Worm (Caenorhabditis elegans): ENCODE data around the gene rad-23.

The rad-23 gene

DNA sequence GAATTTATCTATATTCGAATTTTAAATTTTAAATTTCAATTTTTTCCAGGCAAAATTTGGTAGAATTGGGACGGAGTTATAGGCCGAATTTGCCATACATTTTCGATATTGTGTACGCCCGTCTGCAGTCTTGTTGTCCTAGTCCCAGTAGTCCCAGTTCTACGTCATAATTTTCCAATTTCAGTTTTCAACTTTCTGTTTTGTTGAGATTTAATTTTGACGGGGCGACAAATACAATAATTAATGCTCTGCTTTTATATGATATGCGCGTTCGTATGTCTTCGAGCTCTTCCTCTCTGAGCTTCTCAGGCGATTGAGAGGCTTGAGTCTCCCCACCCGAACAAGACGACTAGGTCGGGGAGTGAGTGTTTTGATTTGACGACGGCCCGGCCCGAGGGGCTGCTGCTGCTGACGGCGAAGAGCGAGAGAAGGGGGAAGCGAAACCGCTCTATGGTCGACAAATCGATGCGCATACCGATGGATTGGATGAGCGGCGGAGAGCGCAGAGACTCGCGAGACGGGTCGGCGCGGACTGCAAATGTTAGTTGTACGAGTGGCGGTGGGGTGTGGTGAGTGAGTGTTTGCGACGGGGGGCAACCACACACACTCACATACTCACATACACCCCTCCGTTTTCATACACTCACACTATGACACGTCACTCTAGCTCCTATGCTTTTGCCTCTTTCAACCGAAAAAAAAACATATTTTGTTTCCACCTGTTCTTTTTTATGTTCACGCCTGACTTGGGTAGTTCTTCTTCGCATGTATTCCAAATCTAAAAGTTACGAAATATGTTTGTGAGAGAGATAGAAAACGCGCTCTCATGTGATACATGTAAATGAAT lies 17.6 kb downstream of the rad-23 start (continued):
- no peak for TF ChIP-seq lin-15B (tag; optimal IDR thresholded peaks at IDR 0.05)
- TF ChIP-seq ama-1 (optimal IDR thresholded peaks at IDR 0.05), result peak; percentile 77
- TF ChIP-seq snpc-1.2 (GFP tag; IDR thresholded peaks at IDR 0.05), result peak; percentile 62
- peak; percentile 77 for TF ChIP-seq mes-2 (tag; optimal IDR thresholded peaks at IDR 0.05; ENCODE audit: poor library complexity, severe bottlenecking)
- TF ChIP-seq ctbp-1 (GFP tag; IDR thresholded peaks at IDR 0.05), result peak; percentile 55; the same call in 1 of the 2 replicates
- peak; percentile 58; the same call in 1 of the 2 replicates for TF ChIP-seq dmd-8 (GFP tag; IDR thresholded peaks at IDR 0.05)
- TF ChIP-seq ztf-11 (tag; optimal IDR thresholded peaks at IDR 0.05), result no peak
- TF ChIP-seq dmd-9 (GFP tag; IDR thresholded peaks at IDR 0.05), result no peak
- TF ChIP-seq R02D3.7 (tag; optimal IDR thresholded peaks at IDR 0.05), result no peak
- TF ChIP-seq sdz-12 (GFP tag; optimal IDR thresholded peaks at IDR 0.05), result no peak
- peak; percentile 70 for TF ChIP-seq arid-1 (GFP tag; conservative IDR thresholded peaks at IDR 0.05)
- TF ChIP-seq mxl-2 (GFP tag; conservative IDR thresholded peaks at IDR 0.05), result 0 out of 2 replicates have a peak, but pooled peaks have one; percentile 25
- no peak for TF ChIP-seq attf-4 (tag; optimal IDR thresholded peaks at IDR 0.05)
- peak; percentile 82 for TF ChIP-seq T26A8.4 (GFP tag; IDR thresholded peaks at IDR 0.05)
- no peak for TF ChIP-seq lin-39 (tag; optimal IDR thresholded peaks at IDR 0.05)
- TF ChIP-seq spr-1 (tag; optimal IDR thresholded peaks at IDR 0.05), result peak; percentile 67
- TF ChIP-seq nhr-41 (GFP tag; IDR thresholded peaks at IDR 0.05), result no peak
- TF ChIP-seq php-3 (GFP tag; IDR thresholded peaks at IDR 0.05), result no peak
- no peak for TF ChIP-seq zfp-2 (tag; optimal IDR thresholded peaks at IDR 0.05)
- TF ChIP-seq ceh-44 (GFP tag; IDR thresholded peaks at IDR 0.05), result 0 out of 2 replicates have a peak, but pooled peaks have one; percentile 29
- no peak for TF ChIP-seq Y75B8A.6 (GFP tag; IDR thresholded peaks at IDR 0.05)
- TF ChIP-seq ces-1 (GFP tag; optimal IDR thresholded peaks at IDR 0.05), result no peak
- TF ChIP-seq dpl-1 (GFP tag; optimal IDR thresholded peaks at IDR 0.05), result peak; percentile 2
- no peak for TF ChIP-seq D1046.2 (GFP tag; IDR thresholded peaks at IDR 0.05)
- TF ChIP-seq dmd-6 (GFP tag; IDR thresholded peaks at IDR 0.05), result peak; percentile 80
- peak; percentile 49 for TF ChIP-seq nhr-77 (tag; optimal IDR thresholded peaks at IDR 0.05)
- no peak for TF ChIP-seq madf-5 (GFP tag; IDR thresholded peaks at IDR 0.05)
- TF ChIP-seq ztf-7 (tag; optimal IDR thresholded peaks at IDR 0.05), result no peak
- TF ChIP-seq zip-11 (GFP tag; IDR thresholded peaks at IDR 0.05), result no peak
- no peak for TF ChIP-seq egl-27 (tag; optimal IDR thresholded peaks at IDR 0.05)
- TF ChIP-seq hlh-30 (tag; optimal IDR thresholded peaks at IDR 0.05; ENCODE audit: insufficient read depth), result peak; percentile 78
- TF ChIP-seq T20F7.1 (GFP tag; optimal IDR thresholded peaks at IDR 0.05), result peak; percentile 50
- peak; percentile 89 for TF ChIP-seq mxl-3 (GFP tag; optimal IDR thresholded peaks at IDR 0.05)
- TF ChIP-seq hmg-1.1 (GFP tag; IDR thresholded peaks at IDR 0.05), result peak; percentile 88
- peak; percentile 60 for TF ChIP-seq lin-1 (GFP tag; IDR thresholded peaks at IDR 0.05)
- TF ChIP-seq egl-43 (GFP tag; IDR thresholded peaks at IDR 0.05), result peak; percentile 90
- TF ChIP-seq F44E2.7 (GFP tag; IDR thresholded peaks at IDR 0.05), result 0 out of 2 replicates have a peak, but pooled peaks have one; percentile 61
- TF ChIP-seq nhr-25 (tag; optimal IDR thresholded peaks at IDR 0.05; ENCODE audit: borderline replicate concordance, insufficient read depth), result peak; percentile 67
- no peak for TF ChIP-seq fos-1 (tag; optimal IDR thresholded peaks at IDR 0.05)
- TF ChIP-seq ZK546.5 (tag; optimal IDR thresholded peaks at IDR 0.05), result no peak
- TF ChIP-seq daf-19 (GFP tag; conservative IDR thresholded peaks at IDR 0.05), result no peak
- TF ChIP-seq nhr-102 (tag; optimal IDR thresholded peaks at IDR 0.05), result peak; percentile 20
- no peak for TF ChIP-seq F10B5.3 (tag; optimal IDR thresholded peaks at IDR 0.05)
- peak; percentile 90 for TF ChIP-seq mep-1 (tag; optimal IDR thresholded peaks at IDR 0.05)
- no peak for TF ChIP-seq snpc-4 (tag; optimal IDR thresholded peaks at IDR 0.05)
- peak; percentile 80 for TF ChIP-seq ceh-28 (tag; optimal IDR thresholded peaks at IDR 0.05)
- peak; percentile 99 for TF ChIP-seq set-16 (GFP tag; IDR thresholded peaks at IDR 0.05)
- TF ChIP-seq ceh-82 (tag; optimal IDR thresholded peaks at IDR 0.05), result no peak
- TF ChIP-seq madf-9 (GFP tag; conservative IDR thresholded peaks at IDR 0.05), result peak; percentile 60; the same call in 1 of the 2 replicates

All from whole organism, L4 larva.